Fruit fly (Drosophila melanogaster): Measurements from ENCODE around the gene REPTOR-BP.
A peak's percentile ranks its signal among the peaks of the same experiment; 100 is the strongest.

The REPTOR-BP gene

DNA sequence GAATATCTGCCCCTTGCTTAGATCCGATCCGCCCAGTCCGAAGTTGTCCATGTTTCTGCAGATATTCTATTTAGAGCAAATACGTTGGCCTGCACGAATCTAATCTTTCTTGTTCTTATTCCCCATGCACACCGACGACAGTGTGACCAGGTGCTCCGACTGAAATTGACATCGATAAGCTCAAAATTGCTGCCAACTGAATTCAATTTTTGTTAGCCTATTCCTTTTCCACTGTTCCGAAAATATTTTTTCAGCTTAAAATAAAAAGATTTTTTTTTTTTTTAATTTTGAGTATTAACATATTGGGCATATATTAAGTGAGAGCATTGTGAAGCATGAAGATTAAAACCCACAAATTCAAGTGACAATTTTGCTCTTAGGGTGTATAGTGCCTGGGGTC, 39.9 kb downstream of the REPTOR-BP start, which contains the start of gene nmd (continued):
- peak; percentile 46 for TF ChIP-seq CG12391 (tag; optimal IDR thresholded peaks at IDR 0.05)
- TF ChIP-seq lilli (GFP tag; optimal IDR thresholded peaks at IDR 0.05): peak; percentile 28
- 0 out of 3 replicates have a peak, but pooled peaks have one; percentile 22 for TF ChIP-seq CG6791 (GFP tag; IDR thresholded peaks at IDR 0.05; ENCODE audit: partially characterized antibody)
- peak; percentile 14 for TF ChIP-seq CG10267 (tag; optimal IDR thresholded peaks at IDR 0.05)
- TF ChIP-seq Ravus (GFP tag; IDR thresholded peaks at IDR 0.05): no peak
- peak; percentile 45 for TF ChIP-seq dm (GFP tag; optimal IDR thresholded peaks at IDR 0.05)
- no peak for TF ChIP-seq psq (GFP tag; optimal IDR thresholded peaks at IDR 0.05)
- peak; percentile 55 for TF ChIP-seq CG12659 (GFP tag; optimal IDR thresholded peaks at IDR 0.05)
- TF ChIP-seq row (GFP tag; IDR thresholded peaks at IDR 0.05): peak; percentile 81
- 0 out of 2 replicates have a peak, but pooled peaks have one; percentile 13 for TF ChIP-seq Ptx1 (GFP tag; IDR thresholded peaks at IDR 0.05)
- peak in 1 of 2 experiments; percentile 12 for TF ChIP-seq dpn (GFP tag; optimal IDR thresholded peaks at IDR 0.05)
- no peak for TF ChIP-seq CG7786 (GFP tag; optimal IDR thresholded peaks at IDR 0.05)
- TF ChIP-seq CG7987 (GFP tag; optimal IDR thresholded peaks at IDR 0.05): peak; percentile 17
- no peak for TF ChIP-seq CG15479 (GFP tag; optimal IDR thresholded peaks at IDR 0.05)
- TF ChIP-seq pros (GFP tag; optimal IDR thresholded peaks at IDR 0.05): no peak
- TF ChIP-seq bowl (GFP tag; IDR thresholded peaks at IDR 0.05): no peak
- peak; percentile 59 for TF ChIP-seq Dref (GFP tag; IDR thresholded peaks at IDR 0.05)
- TF ChIP-seq Lhr (GFP tag; optimal IDR thresholded peaks at IDR 0.05): peak; percentile 62
- peak; percentile 35 for TF ChIP-seq Sin3A (optimal IDR thresholded peaks at IDR 0.05)
- no peak for TF ChIP-seq esg (GFP tag; conservative IDR thresholded peaks at IDR 0.05)
- no peak for TF ChIP-seq ro (GFP tag; IDR thresholded peaks at IDR 0.05)
- peak; percentile 86 for TF ChIP-seq gfzf (GFP tag; optimal IDR thresholded peaks at IDR 0.05)
- TF ChIP-seq prd (optimal IDR thresholded peaks at IDR 0.05): no peak
- TF ChIP-seq prd (GFP tag; IDR thresholded peaks at IDR 0.05): peak; percentile 4; the same call in 1 of the 3 replicates
- no peak for TF ChIP-seq CG3163 (GFP tag; optimal IDR thresholded peaks at IDR 0.05)
- peak; percentile 21 for TF ChIP-seq phol (tag; optimal IDR thresholded peaks at IDR 0.05)
- no peak for TF ChIP-seq CG11723 (GFP tag; optimal IDR thresholded peaks at IDR 0.05)
- peak; percentile 71 for TF ChIP-seq CG9797 (GFP tag; optimal IDR thresholded peaks at IDR 0.05)
- peak; percentile 70 for TF ChIP-seq CG4617 (GFP tag; optimal IDR thresholded peaks at IDR 0.05; ENCODE audit: borderline replicate concordance)
- TF ChIP-seq tna (GFP tag; IDR thresholded peaks at IDR 0.05; ENCODE audit: partially characterized antibody): peak; percentile 12; the same call in 1 of the 2 replicates
- TF ChIP-seq CG17385 (GFP tag; optimal IDR thresholded peaks at IDR 0.05): peak; percentile 91
- TF ChIP-seq sug (tag; optimal IDR thresholded peaks at IDR 0.05): peak; percentile 17
- TF ChIP-seq Rfx (GFP tag; IDR thresholded peaks at IDR 0.05): peak; percentile 57
- TF ChIP-seq pfk (GFP tag; optimal IDR thresholded peaks at IDR 0.05): peak; percentile 95
- TF ChIP-seq Fer1 (GFP tag; optimal IDR thresholded peaks at IDR 0.05): peak; percentile 50
- TF ChIP-seq CG10209 (GFP tag; optimal IDR thresholded peaks at IDR 0.05): no peak
- peak; percentile 41 for TF ChIP-seq nmo (GFP tag; optimal IDR thresholded peaks at IDR 0.05)
- TF ChIP-seq h (optimal IDR thresholded peaks at IDR 0.05): no peak
- TF ChIP-seq scrt (GFP tag; optimal IDR thresholded peaks at IDR 0.05): no peak
- no peak for TF ChIP-seq gsb-n (tag; optimal IDR thresholded peaks at IDR 0.05)
- TF ChIP-seq Ets65A (GFP tag): peak; percentile 60
- TF ChIP-seq CG15601 (tag; optimal IDR thresholded peaks at IDR 0.05): peak; percentile 23
- TF ChIP-seq CG33213 (GFP tag; optimal IDR thresholded peaks at IDR 0.05): peak; percentile 49
- TF ChIP-seq CG13894 (tag; optimal IDR thresholded peaks at IDR 0.05): peak; percentile 26
- no peak for TF ChIP-seq Hey (tag; optimal IDR thresholded peaks at IDR 0.05)
- peak; percentile 35; the same call in 1 of the 2 replicates for TF ChIP-seq slbo (GFP tag; IDR thresholded peaks at IDR 0.05)
- no peak for TF ChIP-seq Meics (GFP tag; optimal IDR thresholded peaks at IDR 0.05)
- TF ChIP-seq NC2β (GFP tag; optimal IDR thresholded peaks at IDR 0.05): peak; percentile 16
- no peak for TF ChIP-seq CG34422 (GFP tag; IDR thresholded peaks at IDR 0.05)
- peak; percentile 7 for TF ChIP-seq CG10979 (tag; optimal IDR thresholded peaks at IDR 0.05)
- peak; percentile 42 for TF ChIP-seq CG14710 (tag; optimal IDR thresholded peaks at IDR 0.05)
